Fruit fly (Drosophila melanogaster) whole organism, prepupa: ENCODE data around the gene dnc.
A peak's percentile ranks its signal among the peaks of the same experiment; 100 is the strongest.

Experiments used
- CG10631 ChIP-seq: fragments of 200-800 bp; sonication (Bioruptor generic); optimal IDR thresholded peaks from 2 replicates; lab custom pipeline; 2016; ENCODE audit warnings: missing biosample characterization, missing genetic modification characterization
- CG10669 ChIP-seq: fragments of 200-800 bp; sonication (Bioruptor generic); optimal IDR thresholded peaks from 3 replicates; lab custom pipeline; 2018; ENCODE audit warnings: missing biosample characterization, mild to moderate bottlenecking, missing genetic modification characterization, moderate library complexity
- CG11294 ChIP-seq: fragments of 200-800 bp; sonication (Bioruptor generic); IDR thresholded peaks from 2 replicates; pipeline ENCODE4 v1.3.6; 2022; ENCODE audit warnings: missing biosample characterization, missing genetic modification characterization
- CG11762 ChIP-seq: fragments of 200-800 bp; sonication (Bioruptor generic); optimal IDR thresholded peaks from 3 replicates; lab custom pipeline; 2016; ENCODE audit warnings: missing biosample characterization, missing genetic modification characterization; ENCODE audit not compliant: insufficient read depth
- CG15336 ChIP-seq: fragments of 200-800 bp; sonication (Bioruptor generic); IDR thresholded peaks from 2 replicates; pipeline ENCODE4 v1.3.6; 2022; ENCODE audit warnings: missing biosample characterization, missing genetic modification characterization
- CG1621 ChIP-seq: fragments of 200-800 bp; sonication (Bioruptor generic); optimal IDR thresholded peaks from 3 replicates; lab custom pipeline; 2018; ENCODE audit warnings: missing biosample characterization, mild to moderate bottlenecking, missing genetic modification characterization
- CG16779 ChIP-seq: fragments of 200-800 bp; sonication (Bioruptor generic); optimal IDR thresholded peaks from 3 replicates; lab custom pipeline; 2017; ENCODE audit warnings: missing biosample characterization, mild to moderate bottlenecking, missing genetic modification characterization
- CG3032 ChIP-seq: fragments of 200-800 bp; optimal IDR thresholded peaks from 2 replicates; lab custom pipeline; 2019; ENCODE audit warnings: missing biosample characterization, mild to moderate bottlenecking, missing genetic modification characterization, moderate library complexity
- CG3919 ChIP-seq: fragments of 200-800 bp; sonication (Bioruptor generic); optimal IDR thresholded peaks from 3 replicates; lab custom pipeline; 2016; ENCODE audit warnings: missing biosample characterization, missing genetic modification characterization
- CG6163 ChIP-seq: fragments of 200-800 bp; sonication (Bioruptor generic); IDR thresholded peaks from 3 replicates; pipeline ENCODE4 v1.3.6; 2022; ENCODE audit warnings: missing biosample characterization, missing genetic modification characterization
- CG6276 ChIP-seq: fragments of 200-800 bp; sonication (Bioruptor generic); optimal IDR thresholded peaks from 2 replicates; lab custom pipeline; 2017; ENCODE audit warnings: missing biosample characterization, mild to moderate bottlenecking, missing genetic modification characterization
- CG6792 ChIP-seq: fragments of 200-800 bp; sonication (Bioruptor generic); optimal IDR thresholded peaks from 3 replicates; lab custom pipeline; 2016; ENCODE audit warnings: missing biosample characterization, missing genetic modification characterization
- CG6808 ChIP-seq: fragments of 200-800 bp; sonication (Bioruptor generic); optimal IDR thresholded peaks from 3 replicates; lab custom pipeline; 2017; ENCODE audit warnings: missing biosample characterization, missing genetic modification characterization, mild to moderate bottlenecking, moderate library complexity, missing genetic modification reagents
- CG6854 ChIP-seq: fragments of 200-800 bp; sonication (Bioruptor generic); optimal IDR thresholded peaks from 2 replicates; lab custom pipeline; 2017; ENCODE audit warnings: missing biosample characterization, mild to moderate bottlenecking, missing genetic modification characterization
- CG7368 ChIP-seq: fragments of 200-800 bp; sonication (Bioruptor generic); optimal IDR thresholded peaks from 3 replicates; lab custom pipeline; 2016; ENCODE audit warnings: missing biosample characterization, missing genetic modification characterization
- CG8119 ChIP-seq: fragments of 200-800 bp; sonication (Bioruptor generic); IDR thresholded peaks from 3 replicates; pipeline ENCODE4 v1.3.6; 2022; ENCODE audit warnings: missing biosample characterization, missing genetic modification characterization
- CG8319 ChIP-seq: fragments of 200-800 bp; sonication (Bioruptor generic); optimal IDR thresholded peaks from 3 replicates; lab custom pipeline; 2016; ENCODE audit warnings: missing biosample characterization, missing genetic modification characterization
- CG9139 ChIP-seq: fragments of 200-800 bp; sonication (Bioruptor generic); optimal IDR thresholded peaks from 3 replicates; lab custom pipeline; 2017; ENCODE audit warnings: missing biosample characterization, mild to moderate bottlenecking, missing genetic modification characterization
- Eip75B ChIP-seq: fragments of 200-800 bp; sonication (Bioruptor generic); optimal IDR thresholded peaks from 3 replicates; lab custom pipeline; 2016; ENCODE audit warnings: missing biosample characterization, missing genetic modification characterization
- Eip78C ChIP-seq: fragments of 200-800 bp; sonication (Bioruptor generic); peaks from one replicate; lab custom pipeline; 2016; ENCODE audit warnings: missing biosample characterization, missing genetic modification characterization
- Gug ChIP-seq: fragments of 200-800 bp; sonication (Bioruptor generic); IDR thresholded peaks from 2 replicates; pipeline ENCODE4 v1.3.6; 2022; ENCODE audit warnings: missing biosample characterization, missing genetic modification characterization
- Hr38 ChIP-seq: sonication (Bioruptor generic); optimal IDR thresholded peaks from 2 replicates; lab custom pipeline; 2016; ENCODE audit warnings: missing biosample characterization, missing genetic modification characterization
- Hr39 ChIP-seq: fragments of 200-800 bp; sonication (Bioruptor generic); optimal IDR thresholded peaks from 2 replicates; lab custom pipeline; 2016; ENCODE audit warnings: missing biosample characterization, missing genetic modification characterization
- Hr4 ChIP-seq: fragments of 200-800 bp; sonication (Bioruptor generic); optimal IDR thresholded peaks from 3 replicates; lab custom pipeline; 2016; ENCODE audit warnings: missing biosample characterization, missing genetic modification characterization
- Lpt ChIP-seq: fragments of 200-800 bp; sonication (Bioruptor generic); optimal IDR thresholded peaks from 3 replicates; lab custom pipeline; 2016; ENCODE audit warnings: missing biosample characterization, missing genetic modification characterization
- Met ChIP-seq: fragments of 200-800 bp; sonication (Bioruptor generic); optimal IDR thresholded peaks from 3 replicates; lab custom pipeline; 2016; ENCODE audit warnings: missing biosample characterization, missing genetic modification characterization
- Sox102F ChIP-seq: fragments of 200-800 bp; sonication (Bioruptor generic); optimal IDR thresholded peaks from 2 replicates; lab custom pipeline; 2016; ENCODE audit warnings: missing biosample characterization, mild to moderate bottlenecking, missing genetic modification characterization
- Sox14 ChIP-seq: fragments of 200-800 bp; sonication (Bioruptor generic); optimal IDR thresholded peaks from 3 replicates; lab custom pipeline; 2016; ENCODE audit warnings: missing biosample characterization, missing genetic modification characterization
- Sox15 ChIP-seq: fragments of 200-800 bp; sonication (Bioruptor generic); optimal IDR thresholded peaks from 3 replicates; lab custom pipeline; 2016; ENCODE audit warnings: missing biosample characterization, missing genetic modification characterization
- achi ChIP-seq: fragments of 200-800 bp; sonication (Bioruptor generic); optimal IDR thresholded peaks from 3 replicates; lab custom pipeline; 2016; ENCODE audit warnings: missing biosample characterization, missing genetic modification characterization
- acj6 ChIP-seq: fragments of 200-800 bp; sonication (Bioruptor generic); optimal IDR thresholded peaks from 3 replicates; lab custom pipeline; 2016; ENCODE audit warnings: missing biosample characterization, missing genetic modification characterization
- dsx ChIP-seq: fragments of 200-800 bp; optimal IDR thresholded peaks from 3 replicates; lab custom pipeline; 2019; ENCODE audit warnings: missing biosample characterization, mild to moderate bottlenecking, missing genetic modification characterization, moderate library complexity; ENCODE audit not compliant: poor library complexity, severe bottlenecking
- eg ChIP-seq: fragments of 200-800 bp; sonication (Bioruptor generic); IDR thresholded peaks from 3 replicates; pipeline ENCODE4 v1.3.6; 2022; ENCODE audit warnings: missing biosample characterization, missing genetic modification characterization
- fd85E ChIP-seq: fragments of 200-800 bp; sonication (Bioruptor generic); optimal IDR thresholded peaks from 3 replicates; lab custom pipeline; 2016; ENCODE audit warnings: missing biosample characterization, missing genetic modification characterization
- fkh ChIP-seq: fragments of 200-800 bp; sonication (Bioruptor generic); optimal IDR thresholded peaks from 3 replicates; lab custom pipeline; 2017; ENCODE audit warnings: missing biosample characterization, mild to moderate bottlenecking, missing genetic modification characterization, moderate library complexity
- net ChIP-seq: fragments of 200-800 bp; sonication (Bioruptor generic); optimal IDR thresholded peaks from 3 replicates; lab custom pipeline; 2016; ENCODE audit warnings: missing biosample characterization, missing genetic modification characterization
- salr ChIP-seq, 2 experiments: fragments of 200-800 bp; sonication (Bioruptor generic); optimal IDR thresholded peaks; 3 replicates each; lab custom pipeline; 2016 to 2018; ENCODE audit warnings: missing biosample characterization in 2 of 2, missing genetic modification characterization in 2 of 2, mild to moderate bottlenecking in 1 of 2
- spab ChIP-seq: fragments of 200-800 bp; sonication (Bioruptor generic); optimal IDR thresholded peaks from 2 replicates; lab custom pipeline; 2017; ENCODE audit warnings: missing biosample characterization, mild to moderate bottlenecking, missing genetic modification characterization, missing genetic modification reagents
- ss ChIP-seq, 2 experiments: fragments of 200-800 bp; sonication (Bioruptor generic); optimal IDR thresholded peaks; 2 replicates in 1 of 2; 3 replicates in 1 of 2; lab custom pipeline; 2017 to 2018; ENCODE audit warnings: mild to moderate bottlenecking in 2 of 2, missing biosample characterization in 2 of 2, missing genetic modification characterization in 2 of 2, moderate library complexity in 1 of 2
- svp ChIP-seq: fragments of 200-800 bp; sonication (Bioruptor generic); peaks from one replicate; lab custom pipeline; 2016; ENCODE audit warnings: missing biosample characterization, missing genetic modification characterization
- vri ChIP-seq: fragments of 200-800 bp; sonication (Bioruptor generic); optimal IDR thresholded peaks from 3 replicates; lab custom pipeline; 2016; ENCODE audit warnings: missing biosample characterization, mild to moderate bottlenecking, missing genetic modification characterization

Gene dnc

dm6 chrX:3134383-3135101 lies 41.7 kb upstream of the dnc start, which contains the start of gene N (continued):
- TF ChIP-seq CG10669 (GFP tag; lab: Kevin White, UChicago) (peak; percentile 19), acj6 (peak; percentile 34), Hr38 (GFP tag; lab: Kevin White, UChicago) (no peak), Sox15 (GFP tag; lab: Kevin White, UChicago) (peak; percentile 14), eg (GFP tag; lab: Robert Waterston, UW) (peak; percentile 69; the same call in 2 of the 3 replicates), Hr39 (GFP tag; lab: Kevin White, UChicago) (peak; percentile 50), net (GFP tag; lab: Kevin White, UChicago) (no peak), CG8319 (GFP tag; lab: Kevin White, UChicago) (no peak), fd85E (GFP tag; lab: Kevin White, UChicago) (no peak), CG3919 (peak; percentile 39), CG6276 (GFP tag; lab: Kevin White, UChicago) (peak; percentile 18), CG11762 (GFP tag; lab: Kevin White, UChicago) (peak; percentile 16), Eip75B (peak; percentile 34), Sox102F (GFP tag; lab: Kevin White, UChicago) (peak; percentile 12)
- TF ChIP-seq, all 60 proteins: peak for 38

- TF ChIP-seq CG8119 (GFP tag; lab: Robert Waterston, UW) (no peak), CG7368 (GFP tag; lab: Kevin White, UChicago) (no peak), ss (GFP tag; optimal IDR thresholded peaks at IDR 0.05; lab: Kevin White, UChicago) (peak in 1 of 2 experiments; percentile 28), CG9139 (GFP tag; lab: Kevin White, UChicago) (peak; percentile 2)
- TF ChIP-seq, all 60 proteins: peak for 2
Observed at dm6 chrX:3135102-3135393, 41.2 kb upstream of the dnc start.

dm6 chrX:3135620-3136019 lies 40.6 kb upstream of the dnc start:
- TF ChIP-seq CG6163 (GFP tag; lab: Robert Waterston, UW) (peak; percentile 36; the same call in 1 of the 3 replicates), CG16779 (no peak), CG1621 (tag; lab: Kevin White, UChicago) (no peak), Eip75B (no peak)

- no peak for TF ChIP-seq achi (GFP tag; lab: Kevin White, UChicago)
- TF ChIP-seq svp (GFP tag; lab: Kevin White, UChicago) = no peak
- TF ChIP-seq Hr4 (GFP tag; lab: Kevin White, UChicago) = no peak
- no peak for TF ChIP-seq Met (GFP tag; lab: Kevin White, UChicago)
- peak; percentile 33 to 46 for TF ChIP-seq ss (GFP tag; optimal IDR thresholded peaks at IDR 0.05; lab: Kevin White, UChicago)
- no peak for TF ChIP-seq Sox14 (GFP tag; lab: Kevin White, UChicago)
- no peak for TF ChIP-seq Hr38 (GFP tag; lab: Kevin White, UChicago)
- no peak for TF ChIP-seq Sox102F (GFP tag; lab: Kevin White, UChicago)
- TF ChIP-seq Lpt (GFP tag; lab: Kevin White, UChicago) = no peak
- no peak for TF ChIP-seq CG11762 (GFP tag; lab: Kevin White, UChicago)
- TF ChIP-seq CG8119 (GFP tag; lab: Robert Waterston, UW) = 0 out of 3 replicates have a peak, but pooled peaks have one; percentile 20
- no peak for TF ChIP-seq CG10631 (GFP tag; lab: Kevin White, UChicago)
- no peak for TF ChIP-seq salr (GFP tag; optimal IDR thresholded peaks at IDR 0.05; lab: Kevin White, UChicago)
- TF ChIP-seq CG15336 (GFP tag; lab: Robert Waterston, UW) = no peak; the same call in 1 of the 2 replicates
- TF ChIP-seq CG6276 (GFP tag; lab: Kevin White, UChicago) = no peak
- TF ChIP-seq CG9139 (GFP tag; lab: Kevin White, UChicago) = no peak
- TF ChIP-seq acj6 = no peak
- TF ChIP-seq vri (GFP tag; lab: Kevin White, UChicago) = no peak
- no peak for TF ChIP-seq CG10669 (GFP tag; lab: Kevin White, UChicago)
- peak; percentile 59 for TF ChIP-seq Eip78C (GFP tag; lab: Kevin White, UChicago)
- TF ChIP-seq CG16779 = no peak
- TF ChIP-seq CG6854 = no peak
- peak; percentile 63; the same call in 2 of the 3 replicates for TF ChIP-seq CG6163 (GFP tag; lab: Robert Waterston, UW)
- TF ChIP-seq CG6808 (GFP tag; lab: Kevin White, UChicago) = peak; percentile 18
- TF ChIP-seq CG3032 (tag; lab: Kevin White, UChicago) = no peak
- no peak for TF ChIP-seq CG11294 (GFP tag; lab: Robert Waterston, UW)
- TF ChIP-seq Sox15 (GFP tag; lab: Kevin White, UChicago) = no peak
- TF ChIP-seq CG7368 (GFP tag; lab: Kevin White, UChicago) = no peak
- peak; percentile 75 for TF ChIP-seq fkh (GFP tag; lab: Kevin White, UChicago)
- no peak for TF ChIP-seq spab (GFP tag; lab: Kevin White, UChicago)
- TF ChIP-seq CG6792 (GFP tag; lab: Kevin White, UChicago) = no peak
- TF ChIP-seq dsx (GFP tag; lab: Kevin White, UChicago) = peak; percentile 5
- TF ChIP-seq Gug = no peak
Observed at dm6 chrX:3136338-3137086, 39.7 kb upstream of the dnc start.
